Worm (Caenorhabditis elegans) whole organism, L4 larva: ENCODE results near the gene amx-1.

Experiments used
- F10B5.3 ChIP-seq: sonication (generic microtip); optimal IDR thresholded peaks from 2 replicates; lab custom pipeline; 2016; ENCODE audit warnings: mild to moderate bottlenecking, missing genetic modification characterization, missing compliant biosample characterization
- F26F4.8 ChIP-seq: fragments of 200-800 bp; sonication (Bioruptor generic); conservative IDR thresholded peaks from 2 replicates; pipeline ENCODE4 v1.3.6; 2022; ENCODE audit warnings: missing genetic modification characterization, missing compliant biosample characterization
- F37D6.2 ChIP-seq: sonication (generic microtip); optimal IDR thresholded peaks from 2 replicates; lab custom pipeline; 2016; ENCODE audit warnings: mild to moderate bottlenecking, missing genetic modification characterization, missing compliant biosample characterization
- T20F7.1 ChIP-seq: fragments of 200-800 bp; sonication (Bioruptor generic); optimal IDR thresholded peaks from 2 replicates; lab custom pipeline; 2018; ENCODE audit warnings: mild to moderate bottlenecking, missing genetic modification characterization, missing compliant biosample characterization
- Y105C5A.15 ChIP-seq: fragments of 200-800 bp; sonication (Bioruptor generic); IDR thresholded peaks from 2 replicates; pipeline ENCODE4 v1.3.6; 2022; ENCODE audit warnings: missing genetic modification characterization, missing compliant biosample characterization
- Y75B8A.6 ChIP-seq: fragments of 200-800 bp; sonication (Bioruptor generic); IDR thresholded peaks from 2 replicates; pipeline ENCODE4 v1.3.6; 2022; ENCODE audit warnings: missing genetic modification reagents, missing genetic modification characterization, missing compliant biosample characterization
- ZK546.5 ChIP-seq, 2 experiments: sonication (generic microtip); optimal IDR thresholded peaks; 2 replicates each; lab custom pipeline; 2017; ENCODE audit warnings: missing biosample characterization in 2 of 2, missing genetic modification characterization in 2 of 2
- aha-1 ChIP-seq: fragments of 150-350 bp; peaks from one replicate; lab custom pipeline; 2014; ENCODE audit warnings: missing biosample characterization, missing genetic modification characterization
- aly-2 ChIP-seq: sonication (generic microtip); optimal IDR thresholded peaks from 2 replicates; lab custom pipeline; 2018; ENCODE audit warnings: missing biosample characterization, missing genetic modification characterization
- ama-1 ChIP-seq: fragments of 150-350 bp; optimal IDR thresholded peaks from 2 replicates; lab custom pipeline; 2014; ENCODE audit warnings: inconsistent platforms, mixed read lengths
- attf-4 ChIP-seq: sonication (generic microtip); optimal IDR thresholded peaks from 3 replicates; lab custom pipeline; 2017; ENCODE audit warnings: missing biosample characterization, missing genetic modification characterization
- ces-1 ChIP-seq: fragments of 150-350 bp; sonication (generic microtip); optimal IDR thresholded peaks from 4 replicates; lab custom pipeline; 2014; ENCODE audit warnings: missing biosample characterization, missing genetic modification reagents, missing genetic modification characterization
- cey-2 ChIP-seq: sonication (generic microtip); optimal IDR thresholded peaks from 3 replicates; lab custom pipeline; 2017; ENCODE audit warnings: missing genetic modification characterization, mild to moderate bottlenecking, missing compliant biosample characterization, antibody characterized with exemption, borderline replicate concordance; ENCODE audit not compliant: insufficient read depth
- daf-19 ChIP-seq: fragments of 200-800 bp; sonication (Bioruptor generic); conservative IDR thresholded peaks from 2 replicates; pipeline ENCODE4 v1.3.6; 2022; ENCODE audit warnings: missing genetic modification characterization, missing compliant biosample characterization
- daf-8 ChIP-seq: fragments of 200-800 bp; sonication (Bioruptor generic); IDR thresholded peaks from 2 replicates; pipeline ENCODE4 v1.3.6; 2022; ENCODE audit warnings: missing genetic modification characterization, missing compliant biosample characterization
- duxl-1 ChIP-seq: sonication (generic microtip); optimal IDR thresholded peaks from 2 replicates; lab custom pipeline; 2016; ENCODE audit warnings: mild to moderate bottlenecking, missing genetic modification characterization, moderate library complexity, missing compliant biosample characterization; ENCODE audit not compliant: poor library complexity
- egl-43 ChIP-seq: fragments of 200-800 bp; sonication (Bioruptor generic); IDR thresholded peaks from 2 replicates; pipeline ENCODE4 v1.3.6; 2022; ENCODE audit warnings: missing genetic modification reagents, missing genetic modification characterization, missing compliant biosample characterization
- fkh-10 ChIP-seq: fragments of 150-350 bp; optimal IDR thresholded peaks from 2 replicates; lab custom pipeline; 2014; ENCODE audit warnings: missing biosample characterization, missing genetic modification reagents, missing genetic modification characterization
- hif-1 ChIP-seq, 2 experiments: sonication (generic microtip); optimal IDR thresholded peaks; 2 replicates each; lab custom pipeline; 2016 to 2017; ENCODE audit warnings: missing compliant biosample characterization in 2 of 2, missing genetic modification characterization in 2 of 2, missing genetic modification reagents in 2 of 2, missing genotype in 2 of 2, mild to moderate bottlenecking in 1 of 2
- hlh-11 ChIP-seq: fragments of 200-800 bp; sonication (Bioruptor generic); optimal IDR thresholded peaks from 2 replicates; lab custom pipeline; 2018; ENCODE audit warnings: mild to moderate bottlenecking, missing genetic modification characterization, missing compliant biosample characterization
- lin-1 ChIP-seq: fragments of 200-800 bp; sonication (Bioruptor generic); IDR thresholded peaks from 2 replicates; pipeline ENCODE4 v1.3.6; 2022; ENCODE audit warnings: missing genetic modification reagents, missing genetic modification characterization, missing compliant biosample characterization
- lin-13 ChIP-seq: fragments of 150-350 bp; optimal IDR thresholded peaks from 2 replicates; lab custom pipeline; 2014; ENCODE audit warnings: missing biosample characterization, missing genetic modification reagents, missing genetic modification characterization
- lin-15B ChIP-seq: fragments of 150-350 bp; sonication (generic microtip); optimal IDR thresholded peaks from 3 replicates; lab custom pipeline; 2014; ENCODE audit warnings: missing biosample characterization, missing genetic modification characterization
- lir-3 ChIP-seq: sonication (generic microtip); optimal IDR thresholded peaks from 2 replicates; lab custom pipeline; 2016; ENCODE audit warnings: mild to moderate bottlenecking, missing genetic modification characterization, missing compliant biosample characterization
- lsy-2 ChIP-seq, 2 experiments: fragments of 150-350 bp in 1 of 2; sonication (generic microtip) in 1 of 2; optimal IDR thresholded peaks; 2 replicates each; lab custom pipeline; 2014 to 2017; ENCODE audit warnings: missing biosample characterization in 2 of 2, missing genetic modification characterization in 2 of 2
- madf-9 ChIP-seq: fragments of 200-800 bp; sonication (Bioruptor generic); conservative IDR thresholded peaks from 2 replicates; pipeline ENCODE4 v1.3.6; 2022; ENCODE audit warnings: missing genetic modification reagents, missing genetic modification characterization, missing compliant biosample characterization
- mdl-1 ChIP-seq, 2 experiments: fragments of 150-350 bp in 1 of 2; sonication (generic microtip) in 1 of 2; optimal IDR thresholded peaks; 2 replicates each; lab custom pipeline; 2014 to 2017; ENCODE audit warnings: missing biosample characterization in 2 of 2, missing genetic modification characterization in 2 of 2
- mep-1 ChIP-seq: fragments of 150-350 bp; sonication (generic microtip); optimal IDR thresholded peaks from 3 replicates; lab custom pipeline; 2014; ENCODE audit warnings: missing biosample characterization, missing genetic modification characterization
- mxl-3 ChIP-seq: fragments of 200-800 bp; sonication (Bioruptor generic); optimal IDR thresholded peaks from 2 replicates; lab custom pipeline; 2018; ENCODE audit warnings: mild to moderate bottlenecking, missing genetic modification characterization, missing compliant biosample characterization
- nhr-10 ChIP-seq: fragments of 150-350 bp; optimal IDR thresholded peaks from 2 replicates; lab custom pipeline; 2014; ENCODE audit warnings: missing biosample characterization, missing genetic modification characterization
- nhr-102 ChIP-seq: sonication (generic microtip); optimal IDR thresholded peaks from 2 replicates; lab custom pipeline; 2016; ENCODE audit warnings: mild to moderate bottlenecking, missing genetic modification characterization, moderate library complexity, missing compliant biosample characterization
- nhr-28 ChIP-seq: fragments of 150-350 bp; optimal IDR thresholded peaks from 2 replicates; lab custom pipeline; 2014; ENCODE audit warnings: missing biosample characterization, missing genetic modification characterization
- nhr-48 ChIP-seq: sonication (generic microtip); optimal IDR thresholded peaks from 2 replicates; lab custom pipeline; 2016; ENCODE audit warnings: mild to moderate bottlenecking, missing genetic modification characterization, missing compliant biosample characterization
- nhr-77 ChIP-seq: fragments of 150-350 bp; optimal IDR thresholded peaks from 2 replicates; lab custom pipeline; 2014; ENCODE audit warnings: missing biosample characterization, missing genetic modification characterization
- sdz-12 ChIP-seq: fragments of 200-800 bp; sonication (Bioruptor generic); optimal IDR thresholded peaks from 2 replicates; lab custom pipeline; 2018; ENCODE audit warnings: mild to moderate bottlenecking, missing genetic modification characterization, missing compliant biosample characterization
- set-16 ChIP-seq: fragments of 200-800 bp; sonication (Bioruptor generic); IDR thresholded peaks from 2 replicates; pipeline ENCODE4 v1.3.6; 2022; ENCODE audit warnings: missing genetic modification reagents, missing genetic modification characterization, missing compliant biosample characterization
- skn-1 ChIP-seq: fragments of 150-350 bp; optimal IDR thresholded peaks from 2 replicates; lab custom pipeline; 2014; ENCODE audit warnings: missing biosample characterization, missing genetic modification characterization
- snpc-1.2 ChIP-seq: fragments of 200-800 bp; sonication (Bioruptor generic); IDR thresholded peaks from 2 replicates; pipeline ENCODE4 v1.3.6; 2022; ENCODE audit warnings: missing genetic modification reagents, missing genetic modification characterization, missing compliant biosample characterization
- tag-97 ChIP-seq: fragments of 200-800 bp; sonication (Bioruptor generic); IDR thresholded peaks from 2 replicates; pipeline ENCODE4 v1.3.6; 2022; ENCODE audit warnings: missing genetic modification characterization, missing compliant biosample characterization
- tra-1 ChIP-seq: fragments of 200-800 bp; sonication (Bioruptor generic); IDR thresholded peaks from 2 replicates; pipeline ENCODE4 v1.3.6; 2022; ENCODE audit warnings: missing genetic modification reagents, missing genetic modification characterization, missing compliant biosample characterization
- unc-130 ChIP-seq: sonication (generic microtip); optimal IDR thresholded peaks from 2 replicates; lab custom pipeline; 2016; ENCODE audit warnings: missing genetic modification reagents, missing genetic modification characterization, missing compliant biosample characterization
- unc-39 ChIP-seq: sonication (generic microtip); optimal IDR thresholded peaks from 2 replicates; lab custom pipeline; 2017; ENCODE audit warnings: missing biosample characterization, missing genetic modification characterization
- unc-62 ChIP-seq, 3 experiments: fragments of 150-350 bp in 1 of 3; sonication (generic microtip); optimal IDR thresholded peaks in 2 of 3; peaks in 1 of 3; 1 replicate in 1 of 3; 2 replicates in 2 of 3; lab custom pipeline; 2014 to 2017; ENCODE audit warnings: missing biosample characterization in 3 of 3, missing genetic modification characterization in 3 of 3, missing genetic modification reagents in 3 of 3, missing genotype in 1 of 3
- vab-7 ChIP-seq: fragments of 200-800 bp; sonication (Bioruptor generic); IDR thresholded peaks from 2 replicates; pipeline ENCODE4 v1.3.6; 2022; ENCODE audit warnings: missing genetic modification reagents, missing genetic modification characterization, missing compliant biosample characterization
- zfp-2 ChIP-seq: sonication (generic microtip); optimal IDR thresholded peaks from 2 replicates; lab custom pipeline; 2016; ENCODE audit warnings: mild to moderate bottlenecking, missing genetic modification characterization, missing compliant biosample characterization
- zfp-3 ChIP-seq: fragments of 200-800 bp; sonication (Bioruptor generic); conservative IDR thresholded peaks from 2 replicates; pipeline ENCODE4 v1.3.6; 2022; ENCODE audit warnings: missing genetic modification reagents, missing genetic modification characterization, missing compliant biosample characterization
- zip-11 ChIP-seq: fragments of 200-800 bp; sonication (Bioruptor generic); IDR thresholded peaks from 2 replicates; pipeline ENCODE4 v1.3.6; 2022; ENCODE audit warnings: missing genetic modification characterization, missing compliant biosample characterization
- ztf-7 ChIP-seq: fragments of 150-350 bp; optimal IDR thresholded peaks from 2 replicates; lab custom pipeline; 2014; ENCODE audit warnings: missing biosample characterization, missing genetic modification characterization

amx-1 gene

ce11 chrIII:3786427-3786935 is 35.7 kb upstream of the amx-1 start, which contains the start of gene acy-3 (continued):
- TF ChIP-seq nhr-48 (tag; lab: Kevin White, UChicago) (peak; percentile 49), mep-1 (tag; lab: Kevin White, UChicago) (peak; percentile 55)
- TF ChIP-seq, all 104 proteins: peak for 32

- TF ChIP-seq zfp-2 = no peak
- no peak for TF ChIP-seq snpc-1.2 (GFP tag; lab: Robert Waterston, UW)
- peak; percentile 34 for TF ChIP-seq mep-1 (tag; lab: Kevin White, UChicago)
- peak; percentile 74; the same call in 1 of the 2 replicates for TF ChIP-seq zfp-3 (GFP tag; lab: Robert Waterston, UW)
- no peak for TF ChIP-seq unc-130 (GFP tag; lab: Kevin White, UChicago)
- TF ChIP-seq madf-9 (GFP tag; lab: Robert Waterston, UW) = no peak
- no peak for TF ChIP-seq ces-1 (GFP tag; lab: Kevin White, UChicago)
- TF ChIP-seq unc-39 (tag; lab: Kevin White, UChicago) = no peak
- no peak for TF ChIP-seq nhr-28 (tag; lab: Kevin White, UChicago)
- TF ChIP-seq lir-3 (tag; lab: Kevin White, UChicago) = no peak
- no peak for TF ChIP-seq ZK546.5 (tag; optimal IDR thresholded peaks at IDR 0.05; lab: Kevin White, UChicago)
- TF ChIP-seq sdz-12 = peak; percentile 34
- TF ChIP-seq aly-2 (tag; lab: Kevin White, UChicago) = peak; percentile 10
- no peak for TF ChIP-seq egl-43 (GFP tag; lab: Robert Waterston, UW)
- TF ChIP-seq ztf-7 (tag; lab: Kevin White, UChicago) = no peak
- TF ChIP-seq F10B5.3 (tag; lab: Kevin White, UChicago) = no peak
- TF ChIP-seq vab-7 (GFP tag; lab: Robert Waterston, UW) = no peak
- no peak for TF ChIP-seq F37D6.2 (tag; lab: Kevin White, UChicago)
- TF ChIP-seq mdl-1 (tag; optimal IDR thresholded peaks at IDR 0.05; lab: Kevin White, UChicago) = no peak
- no peak for TF ChIP-seq hif-1 (tag; optimal IDR thresholded peaks at IDR 0.05; lab: Kevin White, UChicago)
- no peak for TF ChIP-seq fkh-10 (GFP tag; lab: Kevin White, UChicago)
- TF ChIP-seq lin-13 = no peak
- TF ChIP-seq Y105C5A.15 (GFP tag; lab: Robert Waterston, UW) = no peak
- no peak for TF ChIP-seq tag-97 (GFP tag; lab: Robert Waterston, UW)
- TF ChIP-seq F26F4.8 (GFP tag; lab: Robert Waterston, UW) = no peak
- TF ChIP-seq skn-1 (tag; lab: Kevin White, UChicago) = no peak
- no peak for TF ChIP-seq zip-11 (GFP tag; lab: Robert Waterston, UW)
- TF ChIP-seq daf-19 (GFP tag; lab: Robert Waterston, UW) = no peak
- TF ChIP-seq hlh-11 (tag; lab: Kevin White, UChicago) = no peak
- peak; percentile 54 for TF ChIP-seq aha-1
- TF ChIP-seq lin-1 (GFP tag; lab: Robert Waterston, UW) = no peak
- no peak for TF ChIP-seq attf-4 (tag; lab: Kevin White, UChicago)
- peak; percentile 54 for TF ChIP-seq ama-1 (lab: Kevin White, UChicago)
- no peak for TF ChIP-seq nhr-102 (tag; lab: Kevin White, UChicago)
- TF ChIP-seq daf-8 (GFP tag; lab: Robert Waterston, UW) = no peak
- TF ChIP-seq lsy-2 (tag; optimal IDR thresholded peaks at IDR 0.05; lab: Kevin White, UChicago) = peak in 1 of 2 experiments; percentile 17
- TF ChIP-seq cey-2 (tag; lab: Kevin White, UChicago) = no peak
- TF ChIP-seq tra-1 (GFP tag; lab: Robert Waterston, UW) = no peak
- TF ChIP-seq set-16 = no peak
- no peak for TF ChIP-seq nhr-10 (tag; lab: Kevin White, UChicago)
- no peak for TF ChIP-seq Y75B8A.6 (GFP tag; lab: Robert Waterston, UW)
- no peak for TF ChIP-seq T20F7.1 (GFP tag; lab: Kevin White, UChicago)
- TF ChIP-seq nhr-77 (tag; lab: Kevin White, UChicago) = no peak
- no peak for TF ChIP-seq lin-15B (tag; lab: Kevin White, UChicago)
- TF ChIP-seq mxl-3 (GFP tag; lab: Kevin White, UChicago) = no peak
- no peak for TF ChIP-seq duxl-1 (tag; lab: Kevin White, UChicago)
- no peak for TF ChIP-seq unc-62 (GFP tag; optimal IDR thresholded peaks at IDR 0.05 in 1 of 2; lab: Kevin White, UChicago)
- no peak for TF ChIP-seq unc-62 (tag; optimal IDR thresholded peaks at IDR 0.05; lab: Kevin White, UChicago)
Observed at ce11 chrIII:3789688-3790371, 32.4 kb upstream of the amx-1 start.
